Fruit fly (Drosophila melanogaster) whole organism, embryonic: ENCODE results near the gene BCL7-like.

Source experiments
- Atf3 ChIP-seq: fragments of 200-800 bp; sonication (Bioruptor generic); optimal IDR thresholded peaks from 3 replicates; lab custom pipeline; 2016; ENCODE audit warnings: missing biosample characterization, missing genetic modification characterization
- CG10654 ChIP-seq: fragments of 200-800 bp; sonication (Bioruptor generic); optimal IDR thresholded peaks from 2 replicates; lab custom pipeline; 2016; ENCODE audit warnings: missing biosample characterization, missing genetic modification characterization
- CG11093 ChIP-seq: fragments of 200-800 bp; sonication (Bioruptor generic); IDR thresholded peaks from 3 replicates; pipeline ENCODE4 v1.3.6; 2022; ENCODE audit warnings: missing biosample characterization, missing genetic modification characterization
- CG13424 ChIP-seq: fragments of 200-800 bp; sonication (Bioruptor generic); optimal IDR thresholded peaks from 2 replicates; lab custom pipeline; 2019; ENCODE audit warnings: missing biosample characterization, mild to moderate bottlenecking, missing genetic modification characterization, moderate library complexity
- CG1647 ChIP-seq: fragments of 200-800 bp; sonication (Bioruptor generic); optimal IDR thresholded peaks from 3 replicates; lab custom pipeline; 2016; ENCODE audit warnings: missing biosample characterization, missing genetic modification characterization
- CG17385 ChIP-seq: fragments of 200-800 bp; sonication (Bioruptor generic); optimal IDR thresholded peaks from 3 replicates; lab custom pipeline; 2018; ENCODE audit warnings: missing biosample characterization, mild to moderate bottlenecking, missing genetic modification characterization
- CG31441 ChIP-seq: fragments of 200-800 bp; sonication (Bioruptor generic); IDR thresholded peaks from 2 replicates; pipeline ENCODE4 v1.3.6; 2022; ENCODE audit warnings: missing biosample characterization, missing genetic modification characterization
- CG3995 ChIP-seq: fragments of 200-800 bp; sonication (Bioruptor generic); optimal IDR thresholded peaks from 3 replicates; lab custom pipeline; 2016; ENCODE audit warnings: missing biosample characterization, missing genetic modification characterization
- CG6272 ChIP-seq: fragments of 200-800 bp; sonication (Bioruptor generic); IDR thresholded peaks from 2 replicates; pipeline ENCODE4 v1.3.6; 2022; ENCODE audit warnings: missing biosample characterization, missing genetic modification characterization
- CG8089 ChIP-seq: fragments of 200-800 bp; sonication (Bioruptor generic); optimal IDR thresholded peaks from 3 replicates; lab custom pipeline; 2016; ENCODE audit warnings: missing biosample characterization, missing genetic modification characterization
- CG8388 ChIP-seq: fragments of 200-800 bp; sonication (Bioruptor generic); optimal IDR thresholded peaks from 2 replicates; lab custom pipeline; 2019; ENCODE audit warnings: missing biosample characterization, mild to moderate bottlenecking, missing genetic modification characterization, moderate library complexity
- CG8924 ChIP-seq: fragments of 200-800 bp; optimal IDR thresholded peaks from 3 replicates; lab custom pipeline; 2019; ENCODE audit warnings: missing biosample characterization, mild to moderate bottlenecking, missing genetic modification characterization, moderate library complexity
- CG9437 ChIP-seq: fragments of 200-800 bp; sonication (Bioruptor generic); optimal IDR thresholded peaks from 2 replicates; lab custom pipeline; 2018; ENCODE audit warnings: missing biosample characterization, mild to moderate bottlenecking, missing genetic modification characterization
- CG9932 ChIP-seq: fragments of 200-800 bp; sonication (Bioruptor generic); IDR thresholded peaks from 2 replicates; pipeline ENCODE4 v1.3.6; 2022; ENCODE audit warnings: missing biosample characterization, missing genetic modification characterization
- D ChIP-seq, 2 experiments: fragments of 200-800 bp in 1 of 2; fragments of >200 bp in 1 of 2; sonication (Bioruptor generic) in 1 of 2; optimal IDR thresholded peaks; 2 replicates in 1 of 2; 3 replicates in 1 of 2; lab custom pipeline; 2017; ENCODE audit warnings: mild to moderate bottlenecking in 1 of 2, missing biosample characterization in 1 of 2, missing genetic modification characterization in 1 of 2, missing genetic modification reagents in 1 of 2
- Doc2 ChIP-seq: fragments of 200-800 bp; sonication (Bioruptor generic); IDR thresholded peaks from 2 replicates; pipeline ENCODE4 v1.3.6; 2022; ENCODE audit warnings: missing biosample characterization, missing genetic modification characterization
- E2f2 ChIP-seq: fragments of 200-800 bp; sonication (Bioruptor generic); IDR thresholded peaks from 2 replicates; pipeline ENCODE4 v1.3.6; 2022; ENCODE audit warnings: missing biosample characterization, missing genetic modification characterization
- Eip74EF ChIP-seq, 2 experiments: fragments of 200-800 bp in 1 of 2; fragments of >200 bp in 1 of 2; sonication (Bioruptor generic) in 1 of 2; optimal IDR thresholded peaks; 2 replicates each; lab custom pipeline; 2017 to 2019; ENCODE audit warnings: missing biosample characterization in 2 of 2, missing genetic modification characterization in 2 of 2, mild to moderate bottlenecking in 1 of 2, moderate library complexity in 1 of 2
- Hey ChIP-seq: fragments of 200-800 bp; sonication (Bioruptor generic); optimal IDR thresholded peaks from 3 replicates; lab custom pipeline; 2018; ENCODE audit warnings: missing biosample characterization, mild to moderate bottlenecking, missing genetic modification characterization
- Hmr ChIP-seq: fragments of 200-800 bp; sonication (Bioruptor generic); optimal IDR thresholded peaks from 3 replicates; lab custom pipeline; 2017; ENCODE audit warnings: mild to moderate bottlenecking, missing biosample characterization, missing genetic modification reagents, missing genetic modification characterization
- Hr78 ChIP-seq, 2 experiments: fragments of 200-800 bp in 1 of 2; fragments of >200 bp in 1 of 2; sonication (Bioruptor generic) in 1 of 2; optimal IDR thresholded peaks; 2 replicates each; lab custom pipeline; 2017 to 2019; ENCODE audit warnings: missing biosample characterization in 2 of 2, missing genetic modification characterization in 2 of 2, mild to moderate bottlenecking in 1 of 2, moderate library complexity in 1 of 2
- abd-A ChIP-seq: fragments of 200-800 bp; sonication (Bioruptor generic); optimal IDR thresholded peaks from 3 replicates; lab custom pipeline; 2019; ENCODE audit warnings: missing biosample characterization, mild to moderate bottlenecking, missing genetic modification characterization, moderate library complexity
- al ChIP-seq: fragments of 200-800 bp; sonication (Bioruptor generic); IDR thresholded peaks from 2 replicates; pipeline ENCODE4 v1.3.6; 2022; ENCODE audit warnings: missing biosample characterization, missing genetic modification characterization
- aop ChIP-seq: fragments of 200-800 bp; sonication (Bioruptor generic); IDR thresholded peaks from 2 replicates; pipeline ENCODE4 v1.3.6; 2022; ENCODE audit warnings: missing biosample characterization, missing genetic modification characterization
- br ChIP-seq: fragments of >200 bp; optimal IDR thresholded peaks from 2 replicates; lab custom pipeline; 2017
- croc ChIP-seq: fragments of 200-800 bp; sonication (Bioruptor generic); conservative IDR thresholded peaks from 3 replicates; pipeline ENCODE4 v1.3.6; 2022; ENCODE audit warnings: missing biosample characterization, missing genetic modification characterization
- dimm ChIP-seq: fragments of 200-800 bp; sonication (Bioruptor generic); IDR thresholded peaks from 2 replicates; pipeline ENCODE4 v1.3.6; 2022; ENCODE audit warnings: missing biosample characterization, missing genetic modification characterization
- disco-r ChIP-seq: fragments of 200-800 bp; sonication (Bioruptor generic); optimal IDR thresholded peaks from 2 replicates; lab custom pipeline; 2016; ENCODE audit warnings: missing biosample characterization, missing genetic modification characterization
- dpn ChIP-seq, 2 experiments: fragments of 200-800 bp; sonication (Bioruptor generic); optimal IDR thresholded peaks; 3 replicates each; lab custom pipeline; 2016; ENCODE audit warnings: missing biosample characterization in 2 of 2, missing genetic modification characterization in 2 of 2
- ewg ChIP-seq: fragments of 200-800 bp; sonication (Bioruptor generic); optimal IDR thresholded peaks from 3 replicates; lab custom pipeline; 2017; ENCODE audit warnings: mild to moderate bottlenecking, missing biosample characterization, missing genetic modification reagents, missing genetic modification characterization
- fd64A ChIP-seq: fragments of 200-800 bp; sonication (Bioruptor generic); optimal IDR thresholded peaks from 3 replicates; lab custom pipeline; 2018; ENCODE audit warnings: missing biosample characterization, mild to moderate bottlenecking, missing genetic modification characterization
- ken ChIP-seq: fragments of 200-800 bp; sonication (Bioruptor generic); IDR thresholded peaks from 3 replicates; pipeline ENCODE4 v1.3.6; 2022; ENCODE audit warnings: missing biosample characterization, missing genetic modification characterization
- klu ChIP-seq: fragments of 200-800 bp; sonication (Bioruptor generic); IDR thresholded peaks from 2 replicates; pipeline ENCODE4 v1.3.6; 2022; ENCODE audit warnings: missing biosample characterization, missing genetic modification characterization
- kni ChIP-seq: fragments of 200-800 bp; sonication (Bioruptor generic); optimal IDR thresholded peaks from 3 replicates; lab custom pipeline; 2017; ENCODE audit warnings: mild to moderate bottlenecking, missing biosample characterization, missing genetic modification reagents, missing genetic modification characterization
- lmd ChIP-seq: fragments of 200-800 bp; sonication (Bioruptor generic); IDR thresholded peaks from 2 replicates; pipeline ENCODE4 v1.3.6; 2022; ENCODE audit warnings: missing biosample characterization, missing genetic modification characterization
- lola ChIP-seq, 3 experiments: fragments of >200 bp in 2 of 3; fragments of 200-800 bp in 1 of 3; sonication (Bioruptor generic) in 1 of 3; optimal IDR thresholded peaks; 2 replicates each; lab custom pipeline; 2017 to 2019; ENCODE audit warnings: missing biosample characterization in 3 of 3, missing genetic modification characterization in 3 of 3, mild to moderate bottlenecking in 1 of 3, moderate library complexity in 1 of 3
- nau ChIP-seq: fragments of 200-800 bp; sonication (Bioruptor generic); optimal IDR thresholded peaks from 3 replicates; lab custom pipeline; 2017; ENCODE audit warnings: missing biosample characterization, mild to moderate bottlenecking, missing genetic modification characterization, missing genetic modification reagents
- org-1 ChIP-seq: fragments of 200-800 bp; sonication (Bioruptor generic); optimal IDR thresholded peaks from 2 replicates; lab custom pipeline; 2017; ENCODE audit warnings: missing biosample characterization, missing genetic modification characterization
- otp ChIP-seq: fragments of 200-800 bp; sonication (Bioruptor generic); IDR thresholded peaks from 3 replicates; pipeline ENCODE4, ENCODE4 v1.3.6; 2022; ENCODE audit warnings: missing biosample characterization, missing genetic modification characterization
- pfk ChIP-seq: fragments of 200-800 bp; sonication (Bioruptor generic); optimal IDR thresholded peaks from 2 replicates; lab custom pipeline; 2018; ENCODE audit warnings: missing biosample characterization, mild to moderate bottlenecking, missing genetic modification characterization, moderate library complexity
- ranshi ChIP-seq: fragments of 200-800 bp; sonication (Bioruptor generic); IDR thresholded peaks from 2 replicates; pipeline ENCODE4 v1.3.6; 2022; ENCODE audit warnings: missing biosample characterization, missing genetic modification characterization
- sd ChIP-seq: fragments of 200-800 bp; sonication (Bioruptor generic); optimal IDR thresholded peaks from 3 replicates; lab custom pipeline; 2018; ENCODE audit warnings: missing biosample characterization, mild to moderate bottlenecking, missing genetic modification characterization, moderate library complexity
- sim ChIP-seq: fragments of 200-800 bp; sonication (Bioruptor generic); IDR thresholded peaks from 2 replicates; pipeline ENCODE4 v1.3.6; 2022; ENCODE audit warnings: missing biosample characterization, missing genetic modification characterization
- stc ChIP-seq: fragments of 200-800 bp; sonication (Bioruptor generic); IDR thresholded peaks from 2 replicates; pipeline ENCODE4 v1.3.6; 2022; ENCODE audit warnings: missing biosample characterization, missing genetic modification characterization
- sug ChIP-seq: fragments of 200-800 bp; optimal IDR thresholded peaks from 2 replicates; lab custom pipeline; 2019; ENCODE audit warnings: missing biosample characterization, mild to moderate bottlenecking, missing genetic modification characterization, moderate library complexity
- unpg ChIP-seq: fragments of 200-800 bp; sonication (Bioruptor generic); optimal IDR thresholded peaks from 3 replicates; lab custom pipeline; 2018; ENCODE audit warnings: missing biosample characterization, mild to moderate bottlenecking, missing genetic modification characterization, moderate library complexity
- vnd ChIP-seq: fragments of 200-800 bp; sonication (Bioruptor generic); IDR thresholded peaks from 3 replicates; pipeline ENCODE4 v1.3.6; 2022; ENCODE audit warnings: missing biosample characterization, missing genetic modification characterization; ENCODE audit not compliant: partially characterized antibody

Gene BCL7-like

dm6 chrX:9350309-9350708 lies 6.1 kb upstream of the BCL7-like start (continued):
- peak; percentile 35; the same call in 1 of the 2 replicates for TF ChIP-seq CG9932 (GFP tag; lab: Robert Waterston, UW)
- TF ChIP-seq dimm (GFP tag; lab: Robert Waterston, UW): no peak
- no peak for TF ChIP-seq org-1 (GFP tag; lab: Kevin White, UChicago)
- no peak for TF ChIP-seq Atf3
- no peak for TF ChIP-seq lmd (GFP tag; lab: Robert Waterston, UW)
- TF ChIP-seq unpg (GFP tag; lab: Kevin White, UChicago): peak; percentile 61
- TF ChIP-seq CG31441 (GFP tag; lab: Robert Waterston, UW): peak; percentile 63
- no peak for TF ChIP-seq CG1647
- TF ChIP-seq stc (GFP tag; lab: Robert Waterston, UW): peak; percentile 41; the same call in 1 of the 2 replicates
- peak; percentile 0 for TF ChIP-seq sug
- TF ChIP-seq CG9437 (GFP tag; lab: Kevin White, UChicago): peak; percentile 17
- 0 out of 2 replicates have a peak, but pooled peaks have one; percentile 21 for TF ChIP-seq ranshi (GFP tag; lab: Robert Waterston, UW)
- TF ChIP-seq sd (tag; lab: Kevin White, UChicago): peak; percentile 15
- peak in 1 of 2 experiments; percentile 22 for TF ChIP-seq dpn (GFP tag; optimal IDR thresholded peaks at IDR 0.05; lab: Kevin White, UChicago)
- no peak for TF ChIP-seq sim (GFP tag; lab: Robert Waterston, UW)
- peak; percentile 32; the same call in 1 of the 2 replicates for TF ChIP-seq al (GFP tag; lab: Robert Waterston, UW)
- TF ChIP-seq CG17385: peak; percentile 31
- TF ChIP-seq CG8924 (tag; lab: Kevin White, UChicago): peak; percentile 53
- TF ChIP-seq Doc2: no peak
- TF ChIP-seq CG8388 (GFP tag; lab: Kevin White, UChicago): peak; percentile 59
- TF ChIP-seq CG3995 (GFP tag; lab: Kevin White, UChicago): no peak
- no peak for TF ChIP-seq abd-A (tag; lab: Kevin White, UChicago)
- no peak for TF ChIP-seq ken (GFP tag; lab: Robert Waterston, UW)
- no peak for TF ChIP-seq disco-r

DNA sequence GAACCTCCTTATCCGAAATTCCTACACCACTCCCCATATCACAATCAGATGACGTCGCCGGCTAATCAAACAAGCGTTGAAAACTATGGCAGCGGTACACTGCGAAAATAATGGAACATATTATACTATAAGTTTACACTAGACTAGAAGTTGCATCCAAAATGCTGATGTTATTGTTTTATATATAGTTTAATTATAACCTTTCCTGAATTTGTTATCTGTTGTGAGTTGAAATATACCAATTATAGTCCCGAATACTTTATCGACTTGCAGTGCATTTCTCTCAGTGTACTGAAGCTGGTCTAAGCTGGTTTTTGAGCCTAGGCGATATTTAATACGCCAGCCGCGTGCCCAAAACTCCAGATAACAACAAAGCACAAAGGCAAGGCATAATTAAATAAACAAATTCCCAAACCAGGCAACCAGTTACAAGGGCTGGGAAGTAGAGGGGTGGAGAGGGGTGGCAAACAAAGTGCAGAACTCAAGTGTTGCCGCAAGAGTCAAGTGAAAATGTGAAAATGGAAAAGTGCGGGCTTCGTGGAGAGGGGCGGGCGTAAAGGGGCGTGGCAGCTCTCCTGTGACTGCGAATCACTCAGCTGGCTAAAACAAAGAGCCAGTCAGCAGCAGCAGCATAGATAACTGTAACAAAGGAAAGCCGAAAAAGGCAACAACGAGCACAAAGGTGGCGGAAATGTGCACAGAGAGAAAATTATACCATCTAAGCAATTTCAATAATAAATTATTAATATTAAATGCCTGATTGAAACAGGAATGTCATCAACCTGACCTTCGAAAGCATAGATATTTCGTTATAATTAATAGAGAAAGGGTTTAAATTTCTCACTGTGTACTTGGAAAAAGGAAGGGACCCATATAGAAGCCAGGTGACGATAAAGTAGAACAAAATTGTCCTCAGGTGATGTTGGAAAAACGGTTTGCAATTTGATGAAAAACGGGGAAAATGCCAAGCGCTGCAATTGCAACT lies 4.0 kb upstream of the BCL7-like start:
- TF ChIP-seq klu (GFP tag; lab: Robert Waterston, UW) (peak; percentile 55; the same call in 1 of the 2 replicates), CG8388 (GFP tag; lab: Kevin White, UChicago) (peak; percentile 78), D (optimal IDR thresholded peaks at IDR 0.05; lab: Kevin White, UChicago) (no peak), D (GFP tag; optimal IDR thresholded peaks at IDR 0.05; lab: Kevin White, UChicago) (peak; percentile 69), lola (GFP tag; optimal IDR thresholded peaks at IDR 0.05; lab: Kevin White, UChicago) (peak in 1 of 3 experiments; percentile 33), CG10654 (GFP tag; lab: Kevin White, UChicago) (peak; percentile 68), CG6272 (GFP tag; lab: Robert Waterston, UW) (peak; percentile 62), CG8089 (GFP tag; lab: Kevin White, UChicago) (peak; percentile 34), fd64A (GFP tag; lab: Kevin White, UChicago) (peak; percentile 19), nau (GFP tag; lab: Kevin White, UChicago) (peak; percentile 83), vnd (no peak), CG13424 (tag; lab: Kevin White, UChicago) (peak; percentile 87), otp (GFP tag; lab: Robert Waterston, UW) (peak; percentile 81), ewg (GFP tag; lab: Kevin White, UChicago) (peak; percentile 62), Hmr (GFP tag; lab: Kevin White, UChicago) (peak; percentile 87), br (lab: Kevin White, UChicago) (no peak), E2f2 (GFP tag; lab: Robert Waterston, UW) (peak; percentile 64), CG11093 (GFP tag; lab: Robert Waterston, UW) (peak; percentile 40; the same call in 1 of the 3 replicates), Eip74EF (GFP tag; optimal IDR thresholded peaks at IDR 0.05; lab: Kevin White, UChicago) (peak in 1 of 2 experiments; percentile 82), aop (GFP tag; lab: Robert Waterston, UW) (0 out of 2 replicates have a peak, but pooled peaks have one; percentile 33), Hey (peak; percentile 3), Hr78 (GFP tag; optimal IDR thresholded peaks at IDR 0.05; lab: Kevin White, UChicago) (peak in 1 of 2 experiments; percentile 46), pfk (GFP tag; lab: Kevin White, UChicago) (no peak), kni (peak; percentile 21), croc (peak; percentile 50)
